Worm (Caenorhabditis elegans) whole organism, late embryonic: ENCODE measurements around the gene ZC449.1.

Source experiments
- Y22D7AL.16 ChIP-seq: sonication (generic microtip); optimal IDR thresholded peaks from 2 replicates; lab custom pipeline; 2016; ENCODE audit warnings: missing genetic modification characterization, missing compliant biosample characterization
- ama-1 ChIP-seq: fragments of 150-350 bp; optimal IDR thresholded peaks from 2 replicates; lab custom pipeline; 2014
- che-1 ChIP-seq: sonication (generic microtip); optimal IDR thresholded peaks from 2 replicates; lab custom pipeline; 2016; ENCODE audit warnings: mild to moderate bottlenecking, missing genetic modification characterization, missing compliant biosample characterization
- dve-1 ChIP-seq: sonication (generic microtip); optimal IDR thresholded peaks from 2 replicates; lab custom pipeline; 2017; ENCODE audit warnings: antibody characterized with exemption, mild to moderate bottlenecking, missing genetic modification characterization, missing compliant biosample characterization
- eyg-1 ChIP-seq: sonication (generic microtip); optimal IDR thresholded peaks from 2 replicates; lab custom pipeline; 2016; ENCODE audit warnings: missing genotype, missing genetic modification characterization, missing compliant biosample characterization
- gmeb-2 ChIP-seq: sonication (generic microtip); optimal IDR thresholded peaks from 2 replicates; lab custom pipeline; 2016; ENCODE audit warnings: missing genetic modification characterization, inconsistent platforms, missing compliant biosample characterization
- nhr-11 ChIP-seq: fragments of 150-350 bp; optimal IDR thresholded peaks from 2 replicates; lab custom pipeline; 2014; ENCODE audit warnings: missing biosample characterization, missing genetic modification characterization
- pqm-1 ChIP-seq: sonication (generic microtip); optimal IDR thresholded peaks from 2 replicates; lab custom pipeline; 2016; ENCODE audit warnings: missing genetic modification characterization, missing compliant biosample characterization
- rnt-1 ChIP-seq: sonication (generic microtip); optimal IDR thresholded peaks from 2 replicates; lab custom pipeline; 2016; ENCODE audit warnings: missing genetic modification characterization, missing compliant biosample characterization
- sox-2 ChIP-seq: fragments of 200-800 bp; sonication (Bioruptor generic); IDR thresholded peaks from 2 replicates; pipeline ENCODE4 v1.3.6; 2022; ENCODE audit warnings: missing genetic modification reagents, missing genetic modification characterization, missing compliant biosample characterization
- sox-4 ChIP-seq: sonication (generic microtip); optimal IDR thresholded peaks from 2 replicates; lab custom pipeline; 2017; ENCODE audit warnings: mild to moderate bottlenecking, missing genetic modification characterization, inconsistent platforms, missing compliant biosample characterization
- unc-86 ChIP-seq: sonication (generic microtip); optimal IDR thresholded peaks from 2 replicates; lab custom pipeline; 2016; ENCODE audit warnings: missing genetic modification characterization, missing compliant biosample characterization

DNA sequence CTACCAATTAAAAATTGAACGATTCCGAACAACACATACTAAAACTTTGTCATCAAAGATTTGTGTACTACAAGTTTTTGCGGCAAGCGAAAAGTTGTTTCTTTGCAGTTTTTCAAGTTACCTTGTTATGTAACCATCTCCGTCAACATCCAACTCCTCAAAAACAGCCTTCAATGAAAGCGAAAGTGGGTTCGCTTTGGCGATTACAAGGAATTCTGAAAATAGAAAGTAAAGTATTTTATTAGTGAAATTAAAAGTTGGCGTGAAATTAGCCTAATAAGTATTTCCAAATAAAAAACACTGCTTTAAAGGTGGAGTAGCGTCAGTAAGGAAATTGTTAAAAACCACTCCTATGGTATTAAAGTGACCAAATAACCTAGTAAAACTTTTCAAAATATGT lies 51.3 kb downstream of the ZC449.1 start:
- TF ChIP-seq gmeb-2 (no peak), ama-1 (no peak), dve-1 (no peak), nhr-11 (no peak), pqm-1 (tag; lab: Kevin White, UChicago) (no peak), sox-2 (GFP tag; lab: Robert Waterston, UW) (no peak), eyg-1 (tag; lab: Kevin White, UChicago) (no peak), Y22D7AL.16 (no peak), rnt-1 (tag; lab: Kevin White, UChicago) (no peak), sox-4 (tag; lab: Kevin White, UChicago) (no peak), unc-86 (tag; lab: Kevin White, UChicago) (no peak), che-1 (no peak)
